Worm (Caenorhabditis elegans) whole organism, midembryonic: ENCODE measurements around the gene ins-3.

ENCODE experiments used
- flt-1 ChIP-seq: fragments of 200-800 bp; sonication (Bioruptor generic); IDR thresholded peaks from 2 replicates; pipeline ENCODE4 v1.3.6; 2022; ENCODE audit warnings: missing genetic modification characterization, missing compliant biosample characterization
- ref-1 ChIP-seq: fragments of 200-800 bp; sonication (Bioruptor generic); conservative IDR thresholded peaks from 2 replicates; pipeline ENCODE4 v1.3.6; 2022; ENCODE audit warnings: missing genetic modification reagents, missing genetic modification characterization, missing compliant biosample characterization
- ztf-23 ChIP-seq: fragments of 200-800 bp; sonication (Bioruptor generic); IDR thresholded peaks from 2 replicates; pipeline ENCODE4 v1.3.6; 2022; ENCODE audit warnings: missing genetic modification reagents, missing genetic modification characterization, missing compliant biosample characterization

DNA sequence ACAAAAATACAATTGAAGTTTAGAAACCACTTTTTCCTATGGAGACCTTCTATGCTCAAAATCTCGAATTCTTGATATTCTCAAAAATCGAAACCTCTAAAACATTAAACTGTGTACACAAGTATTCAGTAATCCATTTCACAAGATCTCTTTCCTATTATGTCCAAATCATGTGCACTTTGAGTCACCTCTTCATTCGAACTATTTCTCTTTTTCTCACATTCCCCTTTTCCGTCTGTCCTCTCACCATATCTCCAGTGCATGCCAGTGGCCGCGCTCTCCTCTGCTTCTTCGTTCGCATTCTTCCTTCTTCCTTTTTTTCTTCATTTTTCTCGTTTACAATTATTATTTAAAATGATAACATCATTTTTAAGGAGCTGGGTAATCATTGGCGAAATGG, 48.0 kb downstream of the ins-3 start, which contains the start of gene F28B12.1:
- no peak for TF ChIP-seq flt-1 (GFP tag; lab: Robert Waterston, UW)
- no peak for TF ChIP-seq ref-1
- TF ChIP-seq ztf-23 (GFP tag; lab: Robert Waterston, UW) = 0 out of 2 replicates have a peak, but pooled peaks have one; percentile 29
